Fruit fly (Drosophila melanogaster): Measurements from ENCODE around the gene CG7907.

CG7907 gene

dm6 chr3R:21403435-21403834 lies at the start of gene CG7907:
Gene CG7907 (plus strand): TSS chr3R:21403735.
- no peak for TF ChIP-seq Myc (optimal IDR thresholded peaks at IDR 0.05)
- no peak for TF ChIP-seq insv (optimal IDR thresholded peaks at IDR 0.05)
- TF ChIP-seq Sin3A (optimal IDR thresholded peaks at IDR 0.05), result no peak
- TF ChIP-seq h (optimal IDR thresholded peaks at IDR 0.05), result no peak
- no peak for TF ChIP-seq psq (optimal IDR thresholded peaks at IDR 0.05)
- no peak for TF ChIP-seq ttk (optimal IDR thresholded peaks at IDR 0.05)

dm6 chr3R:21359375-21360191 lies 44.0 kb upstream of the CG7907 start:
- TF ChIP-seq ttk (optimal IDR thresholded peaks at IDR 0.05), result no peak
- TF ChIP-seq Myc (optimal IDR thresholded peaks at IDR 0.05), result no peak
- TF ChIP-seq psq (optimal IDR thresholded peaks at IDR 0.05), result no peak
- no peak for TF ChIP-seq Sin3A (optimal IDR thresholded peaks at IDR 0.05)
- TF ChIP-seq h (optimal IDR thresholded peaks at IDR 0.05), result no peak
- no peak for TF ChIP-seq insv (optimal IDR thresholded peaks at IDR 0.05)

- TF ChIP-seq psq (optimal IDR thresholded peaks at IDR 0.05) (no peak), h (optimal IDR thresholded peaks at IDR 0.05) (no peak), Myc (optimal IDR thresholded peaks at IDR 0.05) (no peak), Sin3A (optimal IDR thresholded peaks at IDR 0.05) (no peak), insv (optimal IDR thresholded peaks at IDR 0.05) (no peak), ttk (optimal IDR thresholded peaks at IDR 0.05) (no peak)
Observed at dm6 chr3R:21360192-21360535, 43.4 kb upstream of the CG7907 start.

dm6 chr3R:21365262-21365661 lies 38.3 kb upstream of the CG7907 start:
- no peak for TF ChIP-seq insv (optimal IDR thresholded peaks at IDR 0.05)
- no peak for TF ChIP-seq psq (optimal IDR thresholded peaks at IDR 0.05)
- TF ChIP-seq h (optimal IDR thresholded peaks at IDR 0.05), result no peak
- TF ChIP-seq Sin3A (optimal IDR thresholded peaks at IDR 0.05), result no peak
- TF ChIP-seq ttk (optimal IDR thresholded peaks at IDR 0.05), result no peak
- TF ChIP-seq Myc (optimal IDR thresholded peaks at IDR 0.05), result no peak

dm6 chr3R:21368444-21368843 lies 35.1 kb upstream of the CG7907 start:
- TF ChIP-seq h (optimal IDR thresholded peaks at IDR 0.05), result no peak
- no peak for TF ChIP-seq psq (optimal IDR thresholded peaks at IDR 0.05)
- no peak for TF ChIP-seq Myc (optimal IDR thresholded peaks at IDR 0.05)
- no peak for TF ChIP-seq ttk (optimal IDR thresholded peaks at IDR 0.05)
- TF ChIP-seq insv (optimal IDR thresholded peaks at IDR 0.05), result no peak
- TF ChIP-seq Sin3A (optimal IDR thresholded peaks at IDR 0.05), result no peak

dm6 chr3R:21373403-21374326 lies 29.9 kb upstream of the CG7907 start:
- TF ChIP-seq Sin3A (optimal IDR thresholded peaks at IDR 0.05) (no peak), insv (optimal IDR thresholded peaks at IDR 0.05) (no peak), Myc (optimal IDR thresholded peaks at IDR 0.05) (no peak)

dm6 chr3R:21376331-21376761 lies 27.2 kb upstream of the CG7907 start:
- no peak for TF ChIP-seq h (optimal IDR thresholded peaks at IDR 0.05)
- TF ChIP-seq insv (optimal IDR thresholded peaks at IDR 0.05), result no peak
- TF ChIP-seq Myc (optimal IDR thresholded peaks at IDR 0.05), result no peak
- no peak for TF ChIP-seq ttk (optimal IDR thresholded peaks at IDR 0.05)
- no peak for TF ChIP-seq psq (optimal IDR thresholded peaks at IDR 0.05)
- TF ChIP-seq Sin3A (optimal IDR thresholded peaks at IDR 0.05), result no peak

- TF ChIP-seq insv (optimal IDR thresholded peaks at IDR 0.05) (no peak), h (optimal IDR thresholded peaks at IDR 0.05) (no peak), psq (optimal IDR thresholded peaks at IDR 0.05) (no peak), Sin3A (optimal IDR thresholded peaks at IDR 0.05) (no peak), ttk (optimal IDR thresholded peaks at IDR 0.05) (no peak), Myc (optimal IDR thresholded peaks at IDR 0.05) (no peak)
Observed at dm6 chr3R:21376859-21377607, 26.5 kb upstream of the CG7907 start.

- TF ChIP-seq psq (optimal IDR thresholded peaks at IDR 0.05), result no peak
- no peak for TF ChIP-seq Sin3A (optimal IDR thresholded peaks at IDR 0.05)
- no peak for TF ChIP-seq Myc (optimal IDR thresholded peaks at IDR 0.05)
- TF ChIP-seq ttk (optimal IDR thresholded peaks at IDR 0.05), result no peak
- TF ChIP-seq insv (optimal IDR thresholded peaks at IDR 0.05), result no peak
- TF ChIP-seq h (optimal IDR thresholded peaks at IDR 0.05), result no peak
Observed at dm6 chr3R:21378595-21378994, 24.9 kb upstream of the CG7907 start, which contains the start of gene tin. Gene tin (plus strand): TSS chr3R:21378977.

dm6 chr3R:21379927-21380326 lies 23.6 kb upstream of the CG7907 start:
- TF ChIP-seq insv (optimal IDR thresholded peaks at IDR 0.05), result no peak
- no peak for TF ChIP-seq Myc (optimal IDR thresholded peaks at IDR 0.05)
- TF ChIP-seq psq (optimal IDR thresholded peaks at IDR 0.05), result no peak
- no peak for TF ChIP-seq Sin3A (optimal IDR thresholded peaks at IDR 0.05)
- TF ChIP-seq ttk (optimal IDR thresholded peaks at IDR 0.05), result no peak
- no peak for TF ChIP-seq h (optimal IDR thresholded peaks at IDR 0.05)

- TF ChIP-seq h (optimal IDR thresholded peaks at IDR 0.05) (no peak), insv (optimal IDR thresholded peaks at IDR 0.05) (no peak), ttk (optimal IDR thresholded peaks at IDR 0.05) (no peak), Sin3A (optimal IDR thresholded peaks at IDR 0.05) (no peak), psq (optimal IDR thresholded peaks at IDR 0.05) (no peak), Myc (optimal IDR thresholded peaks at IDR 0.05) (no peak)
Observed at dm6 chr3R:21386132-21386531, 17.4 kb upstream of the CG7907 start.

Data from Kc167 (cell line).